Worm (Caenorhabditis elegans): ENCODE data around the gene F56D1.1.

The F56D1.1 gene

DNA sequence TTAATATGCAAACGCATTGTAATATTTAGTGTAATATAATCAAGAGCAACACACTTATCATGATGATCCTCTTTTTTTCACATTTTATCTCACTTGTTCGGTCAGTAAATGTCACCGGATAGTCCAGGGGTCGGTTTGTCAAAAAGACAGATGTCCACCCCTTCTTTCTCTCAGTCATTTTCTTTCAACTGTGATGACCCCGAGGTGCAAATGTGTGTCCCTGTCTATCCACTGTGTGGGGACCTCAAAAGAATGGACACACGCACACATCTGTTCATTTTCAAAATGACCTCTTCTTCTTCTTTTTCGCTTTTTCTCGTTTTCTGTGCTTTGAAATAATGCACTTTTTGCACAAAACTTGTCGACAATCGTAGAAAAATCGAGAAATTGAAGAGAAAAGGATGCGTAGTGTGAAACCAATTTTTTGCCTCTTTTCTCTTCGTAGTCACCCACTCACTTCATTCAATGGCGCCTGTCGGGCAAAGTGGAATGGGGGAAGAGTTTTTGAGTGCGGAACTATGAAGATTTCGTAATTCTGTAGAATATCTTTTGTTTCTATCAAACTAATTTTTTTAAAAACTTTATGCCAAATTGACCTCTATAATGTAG, 14.6 kb upstream of the F56D1.1 start (continued):
- TF ChIP-seq fkh-8 (tag; optimal IDR thresholded peaks at IDR 0.05) (no peak), tbx-2 (tag; optimal IDR thresholded peaks at IDR 0.05) (no peak), aly-2 (tag; optimal IDR thresholded peaks at IDR 0.05) (no peak), snpc-4 (tag; optimal IDR thresholded peaks at IDR 0.05) (no peak), nhr-77 (tag; optimal IDR thresholded peaks at IDR 0.05) (no peak), zag-1 (tag; optimal IDR thresholded peaks at IDR 0.05) (no peak), dsc-1 (tag; optimal IDR thresholded peaks at IDR 0.05) (peak; percentile 24), efl-1 (optimal IDR thresholded peaks at IDR 0.05) (peak in 1 of 2 experiments; percentile 4), efl-1 (GFP tag; optimal IDR thresholded peaks at IDR 0.05 in 1 of 2) (peak in 1 of 2 experiments; percentile 86), pqm-1 (tag; optimal IDR thresholded peaks at IDR 0.05) (no peak), elt-2 (tag; optimal IDR thresholded peaks at IDR 0.05) (no peak), nhr-76 (tag; optimal IDR thresholded peaks at IDR 0.05) (no peak), unc-30 (tag; optimal IDR thresholded peaks at IDR 0.05) (no peak), vab-15 (tag; optimal IDR thresholded peaks at IDR 0.05) (no peak), xbp-1 (tag; optimal IDR thresholded peaks at IDR 0.05) (no peak), zip-4 (GFP tag; optimal IDR thresholded peaks at IDR 0.05) (no peak), ceh-90 (tag; optimal IDR thresholded peaks at IDR 0.05) (no peak), lin-39 (tag; optimal IDR thresholded peaks at IDR 0.05) (no peak), mdl-1 (tag; optimal IDR thresholded peaks at IDR 0.05) (no peak), ets-5 (GFP tag; IDR thresholded peaks at IDR 0.05) (no peak), Y116A8C.19 (tag; optimal IDR thresholded peaks at IDR 0.05; ENCODE audit: borderline replicate concordance) (no peak), efl-3 (GFP tag; optimal IDR thresholded peaks at IDR 0.05) (no peak), skn-1 (tag; optimal IDR thresholded peaks at IDR 0.05) (no peak), irx-1 (tag; optimal IDR thresholded peaks at IDR 0.05) (no peak), mep-1 (tag; optimal IDR thresholded peaks at IDR 0.05) (no peak), nhr-19 (GFP tag; conservative IDR thresholded peaks at IDR 0.05) (no peak), lin-13 (GFP tag; optimal IDR thresholded peaks at IDR 0.05) (no peak), lsy-2 (tag; optimal IDR thresholded peaks at IDR 0.05) (peak; percentile 4 to 9), lir-3 (tag; optimal IDR thresholded peaks at IDR 0.05; ENCODE audit: poor library complexity) (no peak), ztf-4 (tag; optimal IDR thresholded peaks at IDR 0.05) (no peak), pag-3 (tag; optimal IDR thresholded peaks at IDR 0.05; ENCODE audit: borderline replicate concordance, insufficient read depth) (no peak), sup-37 (GFP tag; optimal IDR thresholded peaks at IDR 0.05) (no peak), fos-1 (tag; optimal IDR thresholded peaks at IDR 0.05) (no peak), aha-1 (tag; optimal IDR thresholded peaks at IDR 0.05) (no peak), C16A3.4 (tag; optimal IDR thresholded peaks at IDR 0.05) (no peak), lin-35 (GFP tag; optimal IDR thresholded peaks at IDR 0.05) (no peak), C04F5.9 (tag; optimal IDR thresholded peaks at IDR 0.05) (no peak), fkh-10 (GFP tag; optimal IDR thresholded peaks at IDR 0.05) (peak; percentile 23)

DNA sequence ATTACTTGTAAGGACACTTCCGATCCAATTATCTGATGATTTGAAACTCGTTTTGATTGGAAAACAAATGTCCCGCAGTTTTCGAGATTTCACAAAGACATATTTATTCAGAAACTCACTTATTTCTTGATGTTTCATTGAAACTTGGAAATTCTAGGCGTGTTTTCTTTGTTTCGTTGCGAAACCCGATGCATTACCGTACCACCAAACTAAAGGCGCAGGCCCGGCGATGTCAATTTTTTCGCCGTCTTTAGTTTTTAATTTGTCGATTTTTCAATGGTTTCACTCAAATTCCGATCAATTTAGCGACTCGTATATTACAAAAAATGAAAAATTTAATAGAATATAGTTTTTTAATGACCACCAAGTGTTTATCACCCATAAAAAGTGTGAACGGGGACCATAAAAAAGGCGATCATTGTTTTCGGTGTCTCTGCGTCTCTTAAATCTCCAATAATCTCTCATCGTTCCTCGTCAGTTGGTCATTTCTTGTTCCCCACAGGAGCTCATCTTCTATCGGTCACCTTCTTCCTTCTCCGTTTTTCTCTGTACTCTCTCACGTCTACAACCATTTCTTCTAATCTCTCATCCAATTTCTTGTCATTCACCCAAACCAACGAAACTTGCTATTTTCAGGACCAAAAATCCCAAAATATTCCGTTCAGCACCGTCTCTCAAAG, 12.5 kb upstream of the F56D1.1 start, which contains the start of gene clr-1:
clr-1 (plus strand) TSS at position 630 of the 680 bp plus-strand sequence.
- TF ChIP-seq mdl-1 (tag; optimal IDR thresholded peaks at IDR 0.05) (no peak), nhr-71 (tag; optimal IDR thresholded peaks at IDR 0.05) (no peak), nhr-12 (tag; optimal IDR thresholded peaks at IDR 0.05) (no peak), mab-9 (GFP tag; IDR thresholded peaks at IDR 0.05) (no peak), nhr-85 (tag) (peak; percentile 8), rnt-1 (tag; optimal IDR thresholded peaks at IDR 0.05) (peak; percentile 39), lin-13 (GFP tag; optimal IDR thresholded peaks at IDR 0.05) (no peak), efl-1 (optimal IDR thresholded peaks at IDR 0.05) (no peak), efl-1 (GFP tag; optimal IDR thresholded peaks at IDR 0.05 in 1 of 2) (peak in 1 of 2 experiments; percentile 34), aly-2 (tag; optimal IDR thresholded peaks at IDR 0.05) (no peak), C34B4.2 (tag; optimal IDR thresholded peaks at IDR 0.05) (no peak), sup-37 (GFP tag; optimal IDR thresholded peaks at IDR 0.05) (no peak), ztf-4 (tag; optimal IDR thresholded peaks at IDR 0.05) (no peak), ceh-88 (GFP tag; IDR thresholded peaks at IDR 0.05) (no peak), lin-14 (GFP tag; optimal IDR thresholded peaks at IDR 0.05) (peak; percentile 20), lin-39 (tag; optimal IDR thresholded peaks at IDR 0.05) (no peak), F16B12.6 (tag; optimal IDR thresholded peaks at IDR 0.05) (no peak), hlh-4 (tag; optimal IDR thresholded peaks at IDR 0.05) (no peak)
